Fruit fly (Drosophila melanogaster) whole organism, embryonic: ENCODE data around the gene Ubi-p63E.
A peak's percentile ranks its signal among the peaks of the same experiment; 100 is the strongest.

Source experiments
- ATbp ChIP-seq: fragments of 200-800 bp; sonication (Bioruptor generic); optimal IDR thresholded peaks from 2 replicates; lab custom pipeline; 2017; ENCODE audit warnings: missing biosample characterization, mild to moderate bottlenecking, missing genetic modification characterization, missing genetic modification reagents
- Abd-B ChIP-seq: fragments of 200-800 bp; sonication (Bioruptor generic); optimal IDR thresholded peaks from 2 replicates; lab custom pipeline; 2018; ENCODE audit warnings: missing biosample characterization, mild to moderate bottlenecking, missing genetic modification characterization, moderate library complexity
- CG10267 ChIP-seq: fragments of 200-800 bp; sonication (Bioruptor generic); optimal IDR thresholded peaks from 2 replicates; lab custom pipeline; 2018; ENCODE audit warnings: missing biosample characterization, mild to moderate bottlenecking, missing genetic modification characterization, moderate library complexity
- CG10979 ChIP-seq: fragments of 200-800 bp; sonication (Bioruptor generic); optimal IDR thresholded peaks from 2 replicates; lab custom pipeline; 2018; ENCODE audit warnings: missing biosample characterization, mild to moderate bottlenecking, missing genetic modification characterization, moderate library complexity
- CG11723 ChIP-seq: fragments of 200-800 bp; sonication (Bioruptor generic); optimal IDR thresholded peaks from 2 replicates; lab custom pipeline; 2017; ENCODE audit warnings: missing biosample characterization, mild to moderate bottlenecking, missing genetic modification characterization
- CG12299 ChIP-seq: fragments of 200-800 bp; sonication (Bioruptor generic); optimal IDR thresholded peaks from 2 replicates; lab custom pipeline; 2018; ENCODE audit warnings: missing biosample characterization, mild to moderate bottlenecking, missing genetic modification characterization
- CG12769 ChIP-seq: fragments of 200-800 bp; sonication (Bioruptor generic); optimal IDR thresholded peaks from 2 replicates; lab custom pipeline; 2019; ENCODE audit warnings: missing biosample characterization, mild to moderate bottlenecking, missing genetic modification characterization, moderate library complexity
- CG13424 ChIP-seq: fragments of 200-800 bp; sonication (Bioruptor generic); optimal IDR thresholded peaks from 2 replicates; lab custom pipeline; 2019; ENCODE audit warnings: missing biosample characterization, mild to moderate bottlenecking, missing genetic modification characterization, moderate library complexity
- CG13775 ChIP-seq: fragments of 200-800 bp; sonication (Bioruptor generic); optimal IDR thresholded peaks from 3 replicates; lab custom pipeline; 2017; ENCODE audit warnings: missing biosample characterization, mild to moderate bottlenecking, missing genetic modification characterization
- CG1529 ChIP-seq: fragments of 200-800 bp; sonication (Bioruptor generic); optimal IDR thresholded peaks from 3 replicates; lab custom pipeline; 2018; ENCODE audit warnings: missing biosample characterization, missing genetic modification characterization
- CG15479 ChIP-seq: fragments of 200-800 bp; sonication (Bioruptor generic); optimal IDR thresholded peaks from 3 replicates; lab custom pipeline; 2019; ENCODE audit warnings: missing biosample characterization, mild to moderate bottlenecking, missing genetic modification characterization, moderate library complexity
- CG15696 ChIP-seq: fragments of 200-800 bp; sonication (Bioruptor generic); optimal IDR thresholded peaks from 2 replicates; lab custom pipeline; 2019; ENCODE audit warnings: missing biosample characterization, mild to moderate bottlenecking, missing genetic modification characterization, moderate library complexity
- CG1603 ChIP-seq: fragments of 200-800 bp; sonication (Bioruptor generic); optimal IDR thresholded peaks from 2 replicates; lab custom pipeline; 2019; ENCODE audit warnings: missing biosample characterization, mild to moderate bottlenecking, missing genetic modification characterization, moderate library complexity
- CG16815 ChIP-seq: fragments of 200-800 bp; sonication (Bioruptor generic); optimal IDR thresholded peaks from 3 replicates; lab custom pipeline; 2017; ENCODE audit warnings: missing biosample characterization, mild to moderate bottlenecking, missing genetic modification characterization
- CG16863 ChIP-seq: fragments of 200-800 bp; sonication (Bioruptor generic); optimal IDR thresholded peaks from 3 replicates; lab custom pipeline; 2016; ENCODE audit warnings: missing biosample characterization, missing genetic modification characterization
- CG17385 ChIP-seq: fragments of 200-800 bp; sonication (Bioruptor generic); optimal IDR thresholded peaks from 3 replicates; lab custom pipeline; 2018; ENCODE audit warnings: missing biosample characterization, mild to moderate bottlenecking, missing genetic modification characterization
- CG17912 ChIP-seq: fragments of 200-800 bp; sonication (Bioruptor generic); optimal IDR thresholded peaks from 2 replicates; lab custom pipeline; 2018; ENCODE audit warnings: missing biosample characterization, mild to moderate bottlenecking, missing genetic modification characterization
- CG2678 ChIP-seq: fragments of 200-800 bp; sonication (Bioruptor generic); optimal IDR thresholded peaks from 3 replicates; lab custom pipeline; 2019; ENCODE audit warnings: missing biosample characterization, mild to moderate bottlenecking, missing genetic modification characterization, moderate library complexity
- CG30403 ChIP-seq: fragments of 200-800 bp; sonication (Bioruptor generic); optimal IDR thresholded peaks from 3 replicates; lab custom pipeline; 2016; ENCODE audit warnings: missing biosample characterization, missing genetic modification characterization
- CG31365 ChIP-seq: fragments of 200-800 bp; sonication (Bioruptor generic); optimal IDR thresholded peaks from 2 replicates; lab custom pipeline; 2018; ENCODE audit warnings: missing biosample characterization, mild to moderate bottlenecking, missing genetic modification characterization
- CG33557 ChIP-seq: fragments of 200-800 bp; sonication (Bioruptor generic); optimal IDR thresholded peaks from 2 replicates; lab custom pipeline; 2019; ENCODE audit warnings: missing biosample characterization, mild to moderate bottlenecking, missing genetic modification characterization, moderate library complexity
- CG3407 ChIP-seq: fragments of 200-800 bp; sonication (Bioruptor generic); optimal IDR thresholded peaks from 2 replicates; lab custom pipeline; 2018; ENCODE audit warnings: missing biosample characterization, mild to moderate bottlenecking, missing genetic modification characterization
- CG3995 ChIP-seq: fragments of 200-800 bp; sonication (Bioruptor generic); optimal IDR thresholded peaks from 3 replicates; lab custom pipeline; 2016; ENCODE audit warnings: missing biosample characterization, missing genetic modification characterization
- CG42726 ChIP-seq: fragments of 200-800 bp; sonication (Bioruptor generic); IDR thresholded peaks from 2 replicates; pipeline ENCODE4 v1.3.6; 2022; ENCODE audit warnings: missing biosample characterization, missing genetic modification characterization; ENCODE audit not compliant: partially characterized antibody
- CG6654 ChIP-seq: fragments of 200-800 bp; sonication (Bioruptor generic); optimal IDR thresholded peaks from 2 replicates; lab custom pipeline; 2017; ENCODE audit warnings: missing biosample characterization, mild to moderate bottlenecking, missing genetic modification characterization
- CG7928 ChIP-seq: fragments of 200-800 bp; sonication (Bioruptor generic); optimal IDR thresholded peaks from 2 replicates; lab custom pipeline; 2017; ENCODE audit warnings: missing biosample characterization, mild to moderate bottlenecking, missing genetic modification characterization
- CG8478 ChIP-seq: fragments of >200 bp; optimal IDR thresholded peaks from 2 replicates; lab custom pipeline; 2018
- CG8924 ChIP-seq: fragments of 200-800 bp; optimal IDR thresholded peaks from 3 replicates; lab custom pipeline; 2019; ENCODE audit warnings: missing biosample characterization, mild to moderate bottlenecking, missing genetic modification characterization, moderate library complexity
- CTCF ChIP-seq: fragments of 200-800 bp; sonication (Bioruptor generic); optimal IDR thresholded peaks from 2 replicates; lab custom pipeline; 2017; ENCODE audit warnings: missing biosample characterization, mild to moderate bottlenecking, missing genetic modification characterization, moderate library complexity
- GATAe ChIP-seq: fragments of 200-800 bp; sonication (Bioruptor generic); conservative IDR thresholded peaks from 2 replicates; pipeline ENCODE4 v1.3.6; 2022; ENCODE audit warnings: missing biosample characterization, missing genetic modification characterization
- Hsf ChIP-seq: fragments of 200-800 bp; sonication (Bioruptor generic); optimal IDR thresholded peaks from 3 replicates; lab custom pipeline; 2016; ENCODE audit warnings: missing biosample characterization, missing genetic modification characterization
- MBD-R2 ChIP-seq: fragments of 200-800 bp; sonication (Bioruptor generic); IDR thresholded peaks from 2 replicates; pipeline ENCODE4 v1.3.6; 2022; ENCODE audit warnings: missing biosample characterization, missing genetic modification characterization
- Side ChIP-seq: fragments of 200-800 bp; sonication (Bioruptor generic); optimal IDR thresholded peaks from 2 replicates; lab custom pipeline; 2016; ENCODE audit warnings: missing biosample characterization, missing genetic modification characterization
- Six4 ChIP-seq: fragments of 200-800 bp; sonication (Bioruptor generic); optimal IDR thresholded peaks from 2 replicates; lab custom pipeline; 2016; ENCODE audit warnings: missing biosample characterization, missing genetic modification characterization
- ara ChIP-seq: fragments of 200-800 bp; sonication (Bioruptor generic); IDR thresholded peaks from 2 replicates; pipeline ENCODE4 v1.3.6; 2022; ENCODE audit warnings: missing biosample characterization, missing genetic modification characterization
- az2 ChIP-seq: fragments of 200-800 bp; sonication (Bioruptor generic); optimal IDR thresholded peaks from 3 replicates; lab custom pipeline; 2016; ENCODE audit warnings: missing biosample characterization, missing genetic modification characterization
- bbx ChIP-seq: fragments of 200-800 bp; sonication (Bioruptor generic); IDR thresholded peaks from 2 replicates; pipeline ENCODE4 v1.3.6; 2022; ENCODE audit warnings: missing biosample characterization, missing genetic modification characterization; ENCODE audit not compliant: partially characterized antibody
- crc ChIP-seq: fragments of 200-800 bp; sonication (Bioruptor generic); optimal IDR thresholded peaks from 2 replicates; lab custom pipeline; 2016; ENCODE audit warnings: missing biosample characterization, missing genetic modification characterization
- crol ChIP-seq: fragments of 200-800 bp; sonication (Bioruptor generic); IDR thresholded peaks from 2 replicates; pipeline ENCODE4 v1.3.6; 2022; ENCODE audit warnings: missing biosample characterization, missing genetic modification characterization
- da ChIP-seq: fragments of 200-800 bp; sonication (Bioruptor generic); optimal IDR thresholded peaks from 2 replicates; lab custom pipeline; 2016; ENCODE audit warnings: missing biosample characterization, missing genetic modification characterization
- dmrt11E ChIP-seq: fragments of 200-800 bp; sonication (Bioruptor generic); optimal IDR thresholded peaks from 3 replicates; lab custom pipeline; 2018; ENCODE audit warnings: missing biosample characterization, mild to moderate bottlenecking, missing genetic modification characterization, moderate library complexity
- hbn ChIP-seq: fragments of 200-800 bp; sonication (Bioruptor generic); IDR thresholded peaks from 2 replicates; pipeline ENCODE4 v1.3.6; 2022; ENCODE audit warnings: missing biosample characterization, missing genetic modification characterization; ENCODE audit not compliant: partially characterized antibody
- hkb ChIP-seq, 2 experiments: fragments of 200-800 bp in 1 of 2; fragments of >200 bp in 1 of 2; sonication (Bioruptor generic) in 1 of 2; IDR thresholded peaks in 1 of 2; optimal IDR thresholded peaks in 1 of 2; 2 replicates each; pipeline versions ENCODE4 v1.3.6 to Lab custom; 2017 to 2022; ENCODE audit warnings: missing biosample characterization in 1 of 2, missing genetic modification characterization in 1 of 2
- ind ChIP-seq: fragments of 200-800 bp; sonication (Bioruptor generic); optimal IDR thresholded peaks from 3 replicates; lab custom pipeline; 2016; ENCODE audit warnings: missing biosample characterization, missing genetic modification characterization
- schlank ChIP-seq: fragments of 200-800 bp; sonication (Bioruptor generic); optimal IDR thresholded peaks from 2 replicates; lab custom pipeline; 2018; ENCODE audit warnings: missing biosample characterization, mild to moderate bottlenecking, missing genetic modification characterization
- slbo ChIP-seq: fragments of 200-800 bp; sonication (Bioruptor generic); IDR thresholded peaks from 2 replicates; pipeline ENCODE4 v1.3.6; 2022; ENCODE audit warnings: missing biosample characterization, missing genetic modification characterization
- slp2 ChIP-seq: fragments of 200-800 bp; sonication (Bioruptor generic); optimal IDR thresholded peaks from 2 replicates; lab custom pipeline; 2016; ENCODE audit warnings: missing biosample characterization, missing genetic modification characterization
- sob ChIP-seq: fragments of 200-800 bp; sonication (Bioruptor generic); IDR thresholded peaks from 2 replicates; pipeline ENCODE4 v1.3.6; 2022; ENCODE audit warnings: missing biosample characterization, missing genetic modification characterization
- stc ChIP-seq: fragments of 200-800 bp; sonication (Bioruptor generic); IDR thresholded peaks from 2 replicates; pipeline ENCODE4 v1.3.6; 2022; ENCODE audit warnings: missing biosample characterization, missing genetic modification characterization
- tll ChIP-seq, 2 experiments: fragments of 200-800 bp in 1 of 2; fragments of >200 bp in 1 of 2; sonication (Bioruptor generic) in 1 of 2; optimal IDR thresholded peaks; 2 replicates each; lab custom pipeline; 2017 to 2019; ENCODE audit warnings: missing biosample characterization in 2 of 2, missing genetic modification characterization in 2 of 2, mild to moderate bottlenecking in 1 of 2, moderate library complexity in 1 of 2
- zen2 ChIP-seq: fragments of 200-800 bp; sonication (Bioruptor generic); IDR thresholded peaks from 3 replicates; pipeline ENCODE4 v1.3.6; 2022; ENCODE audit warnings: missing biosample characterization, missing genetic modification characterization; ENCODE audit not compliant: partially characterized antibody

Ubi-p63E gene

DNA sequence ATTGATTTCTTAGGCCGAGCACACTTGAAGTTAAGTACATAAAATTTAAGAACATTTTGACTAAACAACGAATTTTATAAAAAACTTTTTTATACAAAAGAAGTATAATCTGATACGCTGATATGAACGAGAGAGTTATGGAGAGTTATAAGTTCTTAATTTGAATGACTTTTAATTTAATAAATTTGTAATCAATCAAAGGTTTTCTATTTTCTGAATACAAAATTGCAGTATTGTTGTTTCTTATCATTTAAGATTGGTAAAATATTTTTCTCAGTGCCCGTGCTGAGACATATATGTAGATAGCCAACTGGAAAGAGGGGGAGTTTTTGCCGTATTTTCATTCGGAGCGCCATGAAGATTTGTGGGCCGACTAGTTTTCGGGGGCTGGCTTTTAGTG lies 29.9 kb downstream of the Ubi-p63E start (continued):
- no peak for TF ChIP-seq hkb (optimal IDR thresholded peaks at IDR 0.05; lab: Kevin White, UChicago)
- TF ChIP-seq hkb (GFP tag; IDR thresholded peaks at IDR 0.05; lab: Robert Waterston, UW) = no peak
- no peak for TF ChIP-seq crc
- no peak for TF ChIP-seq slbo (GFP tag; lab: Robert Waterston, UW)
- TF ChIP-seq Hsf = peak; percentile 14
- TF ChIP-seq stc = 0 out of 2 replicates have a peak, but pooled peaks have one; percentile 14
- TF ChIP-seq CG30403 (GFP tag; lab: Kevin White, UChicago) = peak; percentile 47
- no peak for TF ChIP-seq CG6654
- no peak for TF ChIP-seq crol (GFP tag; lab: Robert Waterston, UW)
- no peak for TF ChIP-seq CG15696 (tag; lab: Kevin White, UChicago)
- no peak for TF ChIP-seq MBD-R2 (GFP tag; lab: Robert Waterston, UW)
- TF ChIP-seq CG3995 (GFP tag; lab: Kevin White, UChicago) = no peak
- TF ChIP-seq CG12299 (tag; lab: Kevin White, UChicago) = no peak
- peak; percentile 23 for TF ChIP-seq CG17385 (GFP tag; lab: Kevin White, UChicago)
- TF ChIP-seq bbx = no peak
- no peak for TF ChIP-seq CTCF
- TF ChIP-seq CG2678 (tag; lab: Kevin White, UChicago) = peak; percentile 52
- TF ChIP-seq CG10979 = peak; percentile 77
- peak; percentile 15 for TF ChIP-seq ATbp (GFP tag; lab: Kevin White, UChicago)
- TF ChIP-seq CG11723 (GFP tag; lab: Kevin White, UChicago) = no peak
- TF ChIP-seq tll (GFP tag; optimal IDR thresholded peaks at IDR 0.05; lab: Kevin White, UChicago) = no peak
- peak; percentile 6 for TF ChIP-seq Side
- no peak for TF ChIP-seq sob
- TF ChIP-seq CG17912 (GFP tag; lab: Kevin White, UChicago) = no peak
- TF ChIP-seq CG13424 (tag; lab: Kevin White, UChicago) = peak; percentile 54
- TF ChIP-seq CG16815 = peak; percentile 29
- TF ChIP-seq az2 = peak; percentile 47
- TF ChIP-seq CG10267 (tag; lab: Kevin White, UChicago) = peak; percentile 60
- TF ChIP-seq Six4 = no peak
- TF ChIP-seq CG13775 (GFP tag; lab: Kevin White, UChicago) = peak; percentile 11
- TF ChIP-seq da (GFP tag; lab: Kevin White, UChicago) = no peak
- peak; percentile 49 for TF ChIP-seq Abd-B (GFP tag; lab: Kevin White, UChicago)
- TF ChIP-seq hbn (GFP tag; lab: Robert Waterston, UW) = no peak
- no peak for TF ChIP-seq schlank (tag; lab: Kevin White, UChicago)
- TF ChIP-seq CG8478 = no peak
- TF ChIP-seq GATAe (GFP tag; lab: Robert Waterston, UW) = no peak
- TF ChIP-seq CG42726 (GFP tag; lab: Robert Waterston, UW) = no peak
- TF ChIP-seq slp2 (GFP tag; lab: Kevin White, UChicago) = no peak
- TF ChIP-seq CG33557 (GFP tag; lab: Kevin White, UChicago) = peak; percentile 64
- TF ChIP-seq CG8924 = peak; percentile 63
- TF ChIP-seq dmrt11E (tag; lab: Kevin White, UChicago) = peak; percentile 87
- TF ChIP-seq CG1603 (tag; lab: Kevin White, UChicago) = no peak
- peak; percentile 41 for TF ChIP-seq CG1529 (GFP tag; lab: Kevin White, UChicago)
- no peak for TF ChIP-seq CG7928 (GFP tag; lab: Kevin White, UChicago)
- no peak for TF ChIP-seq zen2 (GFP tag; lab: Robert Waterston, UW)
- TF ChIP-seq ara (GFP tag; lab: Robert Waterston, UW) = no peak; the same call in 1 of the 2 replicates
- no peak for TF ChIP-seq CG12769 (tag; lab: Kevin White, UChicago)
- peak; percentile 22 for TF ChIP-seq CG3407 (GFP tag; lab: Kevin White, UChicago)
- TF ChIP-seq CG31365 = no peak
- TF ChIP-seq ind (GFP tag; lab: Kevin White, UChicago) = no peak
- no peak for TF ChIP-seq CG16863
- no peak for TF ChIP-seq CG15479 (GFP tag; lab: Kevin White, UChicago)
